Fruit fly (Drosophila melanogaster) whole organism, embryonic: Measurements from ENCODE around the gene CG10943.

ENCODE experiments used
- B-H1 ChIP-seq: fragments of 200-800 bp; sonication (Bioruptor generic); IDR thresholded peaks from 3 replicates; pipeline ENCODE4 v1.3.6; 2022; ENCODE audit warnings: missing biosample characterization, missing genetic modification characterization
- BEAF-32 ChIP-seq: fragments of 200-800 bp; sonication (Bioruptor generic); optimal IDR thresholded peaks from 3 replicates; lab custom pipeline; 2017; ENCODE audit warnings: missing biosample characterization, missing genetic modification characterization, mild to moderate bottlenecking, moderate library complexity, missing genetic modification reagents
- Bgb ChIP-seq: fragments of 200-800 bp; sonication (Bioruptor generic); IDR thresholded peaks from 2 replicates; pipeline ENCODE4 v1.3.6; 2022; ENCODE audit warnings: missing biosample characterization, missing genetic modification characterization; ENCODE audit not compliant: partially characterized antibody
- CG10209 ChIP-seq: fragments of 200-800 bp; sonication (Bioruptor generic); optimal IDR thresholded peaks from 3 replicates; lab custom pipeline; 2017; ENCODE audit warnings: missing biosample characterization, mild to moderate bottlenecking, missing genetic modification characterization, missing genetic modification reagents
- CG10431 ChIP-seq: fragments of 200-800 bp; sonication (Bioruptor generic); optimal IDR thresholded peaks from 3 replicates; lab custom pipeline; 2018; ENCODE audit warnings: missing biosample characterization, mild to moderate bottlenecking, missing genetic modification characterization
- CG10979 ChIP-seq: fragments of 200-800 bp; sonication (Bioruptor generic); optimal IDR thresholded peaks from 2 replicates; lab custom pipeline; 2018; ENCODE audit warnings: missing biosample characterization, mild to moderate bottlenecking, missing genetic modification characterization, moderate library complexity
- CG12104 ChIP-seq: fragments of 200-800 bp; sonication (Bioruptor generic); optimal IDR thresholded peaks from 3 replicates; lab custom pipeline; 2016; ENCODE audit warnings: missing biosample characterization, missing genetic modification characterization
- CG13894 ChIP-seq: fragments of 200-800 bp; sonication (Bioruptor generic); optimal IDR thresholded peaks from 3 replicates; lab custom pipeline; 2018; ENCODE audit warnings: missing biosample characterization, mild to moderate bottlenecking, missing genetic modification characterization, moderate library complexity
- CG1529 ChIP-seq: fragments of 200-800 bp; sonication (Bioruptor generic); optimal IDR thresholded peaks from 3 replicates; lab custom pipeline; 2018; ENCODE audit warnings: missing biosample characterization, missing genetic modification characterization
- CG15601 ChIP-seq: fragments of 200-800 bp; sonication (Bioruptor generic); optimal IDR thresholded peaks from 3 replicates; lab custom pipeline; 2019; ENCODE audit warnings: missing biosample characterization, mild to moderate bottlenecking, missing genetic modification characterization, moderate library complexity
- CG2120 ChIP-seq: fragments of 200-800 bp; sonication (Bioruptor generic); optimal IDR thresholded peaks from 3 replicates; lab custom pipeline; 2016; ENCODE audit warnings: missing biosample characterization, missing genetic modification characterization
- CG3281 ChIP-seq: fragments of 200-800 bp; sonication (Bioruptor generic); optimal IDR thresholded peaks from 3 replicates; lab custom pipeline; 2017; ENCODE audit warnings: missing biosample characterization, mild to moderate bottlenecking, missing genetic modification characterization
- CG33213 ChIP-seq: fragments of 200-800 bp; sonication (Bioruptor generic); optimal IDR thresholded peaks from 3 replicates; lab custom pipeline; 2016; ENCODE audit warnings: missing biosample characterization, missing genetic modification characterization
- CG42726 ChIP-seq: fragments of 200-800 bp; sonication (Bioruptor generic); IDR thresholded peaks from 2 replicates; pipeline ENCODE4 v1.3.6; 2022; ENCODE audit warnings: missing biosample characterization, missing genetic modification characterization; ENCODE audit not compliant: partially characterized antibody
- CG4617 ChIP-seq: fragments of 200-800 bp; sonication (Bioruptor generic); optimal IDR thresholded peaks from 3 replicates; lab custom pipeline; 2016; ENCODE audit warnings: missing biosample characterization, missing genetic modification characterization, borderline replicate concordance
- CG4820 ChIP-seq: fragments of 200-800 bp; sonication (Bioruptor generic); optimal IDR thresholded peaks from 3 replicates; lab custom pipeline; 2016; ENCODE audit warnings: missing biosample characterization, missing genetic modification characterization
- CG6813 ChIP-seq: fragments of 200-800 bp; sonication (Bioruptor generic); optimal IDR thresholded peaks from 2 replicates; lab custom pipeline; 2017; ENCODE audit warnings: missing biosample characterization, missing genetic modification characterization, mild to moderate bottlenecking, moderate library complexity, missing genetic modification reagents
- CG7556 ChIP-seq: fragments of 200-800 bp; sonication (Bioruptor generic); optimal IDR thresholded peaks from 2 replicates; lab custom pipeline; 2017; ENCODE audit warnings: missing biosample characterization, mild to moderate bottlenecking, missing genetic modification characterization
- CG8765 ChIP-seq: fragments of 200-800 bp; sonication (Bioruptor generic); IDR thresholded peaks from 2 replicates; pipeline ENCODE4 v1.3.6; 2022; ENCODE audit warnings: missing biosample characterization, missing genetic modification characterization
- CG8924 ChIP-seq: fragments of 200-800 bp; optimal IDR thresholded peaks from 3 replicates; lab custom pipeline; 2019; ENCODE audit warnings: missing biosample characterization, mild to moderate bottlenecking, missing genetic modification characterization, moderate library complexity
- CG9215 ChIP-seq: fragments of 200-800 bp; sonication (Bioruptor generic); IDR thresholded peaks from 2 replicates; pipeline ENCODE4 v1.3.6; 2022; ENCODE audit warnings: missing biosample characterization, missing genetic modification characterization
- CG9876 ChIP-seq: fragments of 200-800 bp; sonication (Bioruptor generic); optimal IDR thresholded peaks from 2 replicates; lab custom pipeline; 2016; ENCODE audit warnings: missing biosample characterization, missing genetic modification characterization
- CHES-1-like ChIP-seq: fragments of 200-800 bp; sonication (Bioruptor generic); optimal IDR thresholded peaks from 2 replicates; lab custom pipeline; 2016; ENCODE audit warnings: missing biosample characterization, missing genetic modification characterization
- CTCF ChIP-seq: fragments of 200-800 bp; sonication (Bioruptor generic); optimal IDR thresholded peaks from 2 replicates; lab custom pipeline; 2017; ENCODE audit warnings: missing biosample characterization, mild to moderate bottlenecking, missing genetic modification characterization, moderate library complexity
- Eip74EF ChIP-seq, 2 experiments: fragments of 200-800 bp in 1 of 2; fragments of >200 bp in 1 of 2; sonication (Bioruptor generic) in 1 of 2; optimal IDR thresholded peaks; 2 replicates each; lab custom pipeline; 2017 to 2019; ENCODE audit warnings: missing biosample characterization in 2 of 2, missing genetic modification characterization in 2 of 2, mild to moderate bottlenecking in 1 of 2, moderate library complexity in 1 of 2
- Hmr ChIP-seq: fragments of 200-800 bp; sonication (Bioruptor generic); optimal IDR thresholded peaks from 3 replicates; lab custom pipeline; 2017; ENCODE audit warnings: mild to moderate bottlenecking, missing biosample characterization, missing genetic modification reagents, missing genetic modification characterization
- Hr78 ChIP-seq, 2 experiments: fragments of 200-800 bp in 1 of 2; fragments of >200 bp in 1 of 2; sonication (Bioruptor generic) in 1 of 2; optimal IDR thresholded peaks; 2 replicates each; lab custom pipeline; 2017 to 2019; ENCODE audit warnings: missing biosample characterization in 2 of 2, missing genetic modification characterization in 2 of 2, mild to moderate bottlenecking in 1 of 2, moderate library complexity in 1 of 2
- MBD-R2 ChIP-seq: fragments of 200-800 bp; sonication (Bioruptor generic); IDR thresholded peaks from 2 replicates; pipeline ENCODE4 v1.3.6; 2022; ENCODE audit warnings: missing biosample characterization, missing genetic modification characterization
- Med ChIP-seq: fragments of 200-800 bp; sonication (Bioruptor generic); peaks from one replicate; lab custom pipeline; 2016; ENCODE audit warnings: missing biosample characterization, missing genetic modification characterization, mild to moderate bottlenecking, inconsistent platforms, moderate library complexity
- TFAM ChIP-seq: fragments of 200-800 bp; sonication (Bioruptor generic); optimal IDR thresholded peaks from 2 replicates; lab custom pipeline; 2017; ENCODE audit warnings: missing biosample characterization, missing genetic modification characterization, inconsistent platforms
- Taf1 ChIP-seq: fragments of 200-800 bp; sonication (Bioruptor generic); IDR thresholded peaks from 2 replicates; pipeline ENCODE4 v1.3.6; 2022; ENCODE audit warnings: missing biosample characterization, missing genetic modification characterization
- Tbp ChIP-seq: fragments of >200 bp; optimal IDR thresholded peaks from 2 replicates; lab custom pipeline; 2018; ENCODE audit warnings: missing biosample characterization, missing genetic modification characterization
- abd-A ChIP-seq: fragments of 200-800 bp; sonication (Bioruptor generic); optimal IDR thresholded peaks from 3 replicates; lab custom pipeline; 2019; ENCODE audit warnings: missing biosample characterization, mild to moderate bottlenecking, missing genetic modification characterization, moderate library complexity
- cas ChIP-seq: fragments of 200-800 bp; sonication (Bioruptor generic); IDR thresholded peaks from 2 replicates; pipeline ENCODE4 v1.3.6; 2022; ENCODE audit warnings: missing biosample characterization, missing genetic modification characterization
- cato ChIP-seq: fragments of 200-800 bp; sonication (Bioruptor generic); optimal IDR thresholded peaks from 2 replicates; lab custom pipeline; 2016; ENCODE audit warnings: missing biosample characterization, missing genetic modification characterization, borderline replicate concordance
- disco-r ChIP-seq: fragments of 200-800 bp; sonication (Bioruptor generic); optimal IDR thresholded peaks from 2 replicates; lab custom pipeline; 2016; ENCODE audit warnings: missing biosample characterization, missing genetic modification characterization
- dm ChIP-seq: fragments of 200-800 bp; sonication (Bioruptor generic); optimal IDR thresholded peaks from 3 replicates; lab custom pipeline; 2016; ENCODE audit warnings: missing biosample characterization, missing genetic modification characterization
- ewg ChIP-seq: fragments of 200-800 bp; sonication (Bioruptor generic); optimal IDR thresholded peaks from 3 replicates; lab custom pipeline; 2017; ENCODE audit warnings: mild to moderate bottlenecking, missing biosample characterization, missing genetic modification reagents, missing genetic modification characterization
- exex ChIP-seq: fragments of 200-800 bp; sonication (Bioruptor generic); optimal IDR thresholded peaks from 4 replicates; lab custom pipeline; 2018; ENCODE audit warnings: missing biosample characterization, mild to moderate bottlenecking, missing genetic modification characterization, moderate library complexity
- h ChIP-seq: fragments of >200 bp; optimal IDR thresholded peaks from 2 replicates; lab custom pipeline; 2017
- insv ChIP-seq, 2 experiments: fragments of 200-800 bp; sonication (Bioruptor generic); optimal IDR thresholded peaks; 3 replicates each; lab custom pipeline; 2016 to 2018; ENCODE audit warnings: missing biosample characterization in 2 of 2, missing genetic modification characterization in 2 of 2
- jumu ChIP-seq: fragments of 200-800 bp; sonication (Bioruptor generic); optimal IDR thresholded peaks from 3 replicates; lab custom pipeline; 2016; ENCODE audit warnings: missing biosample characterization, missing genetic modification characterization
- kay ChIP-seq: fragments of 200-800 bp; sonication (Bioruptor generic); optimal IDR thresholded peaks from 2 replicates; lab custom pipeline; 2016; ENCODE audit warnings: missing biosample characterization, missing genetic modification characterization
- lilli ChIP-seq: fragments of 200-800 bp; sonication (Bioruptor generic); optimal IDR thresholded peaks from 3 replicates; lab custom pipeline; 2016; ENCODE audit warnings: missing biosample characterization, missing genetic modification characterization
- pb ChIP-seq: fragments of 200-800 bp; sonication (Bioruptor generic); optimal IDR thresholded peaks from 3 replicates; lab custom pipeline; 2016; ENCODE audit warnings: missing biosample characterization, missing genetic modification characterization
- prd ChIP-seq, 3 experiments: fragments of >200 bp in 2 of 3; fragments of 200-800 bp in 1 of 3; sonication (Bioruptor generic) in 1 of 3; optimal IDR thresholded peaks in 2 of 3; IDR thresholded peaks in 1 of 3; 2 replicates in 2 of 3; 3 replicates in 1 of 3; pipeline versions ENCODE4 v1.3.6 to Lab custom; 2017 to 2022; ENCODE audit warnings: missing biosample characterization in 1 of 3, missing genetic modification characterization in 1 of 3
- pzg ChIP-seq: fragments of 200-800 bp; sonication (Bioruptor generic); optimal IDR thresholded peaks from 3 replicates; lab custom pipeline; 2018; ENCODE audit warnings: missing biosample characterization, mild to moderate bottlenecking, missing genetic modification characterization, moderate library complexity
- ro ChIP-seq: fragments of 200-800 bp; sonication (Bioruptor generic); IDR thresholded peaks from 2 replicates; pipeline ENCODE4 v1.3.6; 2022; ENCODE audit warnings: missing biosample characterization, missing genetic modification characterization
- sens-2 ChIP-seq: fragments of 200-800 bp; sonication (Bioruptor generic); IDR thresholded peaks from 2 replicates; pipeline ENCODE4 v1.3.6; 2022; ENCODE audit warnings: missing biosample characterization, missing genetic modification characterization
- slbo ChIP-seq: fragments of 200-800 bp; sonication (Bioruptor generic); IDR thresholded peaks from 2 replicates; pipeline ENCODE4 v1.3.6; 2022; ENCODE audit warnings: missing biosample characterization, missing genetic modification characterization
- sob ChIP-seq: fragments of 200-800 bp; sonication (Bioruptor generic); IDR thresholded peaks from 2 replicates; pipeline ENCODE4 v1.3.6; 2022; ENCODE audit warnings: missing biosample characterization, missing genetic modification characterization

CG10943 gene

dm6 chr3L:12849867-12850301 is 12.8 kb downstream of the CG10943 start, which contains the start of the genes CG10948 and Wbp2 (continued):
- TF ChIP-seq CG4617 (peak; percentile 90), CG33213 (GFP tag; lab: Kevin White, UChicago) (peak; percentile 31), Taf1 (no peak), CG2120 (GFP tag; lab: Kevin White, UChicago) (peak; percentile 19), pzg (GFP tag; lab: Kevin White, UChicago) (peak; percentile 71), CG42726 (GFP tag; lab: Robert Waterston, UW) (no peak; the same call in 1 of the 2 replicates), CTCF (GFP tag; lab: Kevin White, UChicago) (peak; percentile 24), CG1529 (GFP tag; lab: Kevin White, UChicago) (no peak), CG8765 (GFP tag; lab: Robert Waterston, UW) (no peak), sob (GFP tag; lab: Robert Waterston, UW) (no peak), ro (GFP tag; lab: Robert Waterston, UW) (no peak), Hmr (no peak), Hr78 (GFP tag; optimal IDR thresholded peaks at IDR 0.05; lab: Kevin White, UChicago) (no peak), jumu (GFP tag; lab: Kevin White, UChicago) (no peak), abd-A (tag; lab: Kevin White, UChicago) (peak; percentile 98), B-H1 (GFP tag; lab: Robert Waterston, UW) (no peak), disco-r (GFP tag; lab: Kevin White, UChicago) (no peak), cato (no peak), CG8924 (tag; lab: Kevin White, UChicago) (no peak), CG9215 (GFP tag; lab: Robert Waterston, UW) (no peak), prd (optimal IDR thresholded peaks at IDR 0.05; lab: Kevin White, UChicago) (no peak), prd (GFP tag; IDR thresholded peaks at IDR 0.05; lab: Robert Waterston, UW) (no peak), Tbp (GFP tag; lab: Kevin White, UChicago) (no peak), Eip74EF (GFP tag; optimal IDR thresholded peaks at IDR 0.05; lab: Kevin White, UChicago) (no peak), CG15601 (tag; lab: Kevin White, UChicago) (peak; percentile 21), Med (GFP tag; lab: Kevin White, UChicago) (peak; percentile 62), cas (GFP tag; lab: Robert Waterston, UW) (no peak), CG4820 (GFP tag; lab: Kevin White, UChicago) (no peak), CG9876 (GFP tag; lab: Kevin White, UChicago) (no peak), MBD-R2 (peak; percentile 66), lilli (GFP tag; lab: Kevin White, UChicago) (no peak), CG6813 (GFP tag; lab: Kevin White, UChicago) (no peak), exex (tag; lab: Kevin White, UChicago) (peak; percentile 95), Bgb (GFP tag; lab: Robert Waterston, UW) (peak; percentile 60), TFAM (GFP tag; lab: Kevin White, UChicago) (no peak), dm (GFP tag; lab: Kevin White, UChicago) (peak; percentile 9), pb (GFP tag; lab: Kevin White, UChicago) (no peak), insv (GFP tag; optimal IDR thresholded peaks at IDR 0.05; lab: Kevin White, UChicago) (no peak), CG12104 (GFP tag; lab: Kevin White, UChicago) (no peak), CG10979 (tag; lab: Kevin White, UChicago) (peak; percentile 22), CG7556 (GFP tag; lab: Kevin White, UChicago) (no peak), CG3281 (GFP tag; lab: Kevin White, UChicago) (peak; percentile 72), CHES-1-like (GFP tag; lab: Kevin White, UChicago) (peak; percentile 31), CG10431 (GFP tag; lab: Kevin White, UChicago) (peak; percentile 21), CG13894 (no peak), ewg (GFP tag; lab: Kevin White, UChicago) (no peak), slbo (GFP tag; lab: Robert Waterston, UW) (no peak), h (no peak), CG10209 (GFP tag; lab: Kevin White, UChicago) (no peak), kay (GFP tag; lab: Kevin White, UChicago) (peak; percentile 100), BEAF-32 (GFP tag; lab: Kevin White, UChicago) (peak; percentile 72), sens-2 (GFP tag; lab: Robert Waterston, UW) (no peak)
